Worm (Caenorhabditis elegans) whole organism, mixed stage, embryonic: ENCODE results near the gene frpr-11.

Experiments
- M03D4.4 ChIP-seq: sonication (generic microtip); optimal IDR thresholded peaks from 2 replicates; lab custom pipeline; 2017; ENCODE audit warnings: mild to moderate bottlenecking, missing genetic modification characterization, missing compliant biosample characterization
- bed-3 ChIP-seq: fragments of 200-800 bp; sonication (Bioruptor generic); optimal IDR thresholded peaks from 3 replicates; lab custom pipeline; 2018; ENCODE audit warnings: mild to moderate bottlenecking, missing genetic modification characterization, moderate library complexity, missing compliant biosample characterization
- blmp-1 ChIP-seq: fragments of 150-350 bp; optimal IDR thresholded peaks from 2 replicates; lab custom pipeline; 2014; ENCODE audit warnings: missing biosample characterization, missing genetic modification characterization
- ceh-39 ChIP-seq: fragments of 150-350 bp; optimal IDR thresholded peaks from 2 replicates; lab custom pipeline; 2014; ENCODE audit warnings: missing biosample characterization, missing genetic modification characterization
- ceh-83 ChIP-seq: fragments of 200-800 bp; sonication (Bioruptor generic); optimal IDR thresholded peaks from 2 replicates; lab custom pipeline; 2018; ENCODE audit warnings: mild to moderate bottlenecking, missing genetic modification characterization, missing compliant biosample characterization
- cnd-1 ChIP-seq: fragments of 200-800 bp; sonication (Bioruptor generic); optimal IDR thresholded peaks from 2 replicates; lab custom pipeline; 2018; ENCODE audit warnings: mild to moderate bottlenecking, missing genetic modification characterization, missing compliant biosample characterization
- drap-1 ChIP-seq: fragments of 200-800 bp; sonication (Bioruptor generic); optimal IDR thresholded peaks from 3 replicates; lab custom pipeline; 2018; ENCODE audit warnings: mild to moderate bottlenecking, missing genetic modification characterization, missing compliant biosample characterization
- elt-1 ChIP-seq: sonication (generic microtip); optimal IDR thresholded peaks from 2 replicates; lab custom pipeline; 2017; ENCODE audit warnings: missing genetic modification characterization, mild to moderate bottlenecking, missing compliant biosample characterization, antibody characterized with exemption, moderate library complexity, borderline replicate concordance; ENCODE audit not compliant: insufficient read depth
- elt-3 ChIP-seq: fragments of 150-350 bp; optimal IDR thresholded peaks from 2 replicates; lab custom pipeline; 2014; ENCODE audit warnings: missing biosample characterization, missing genetic modification characterization
- flh-1 ChIP-seq: fragments of 200-800 bp; sonication (Bioruptor generic); optimal IDR thresholded peaks from 2 replicates; lab custom pipeline; 2018; ENCODE audit warnings: mild to moderate bottlenecking, missing genetic modification characterization, moderate library complexity, missing compliant biosample characterization
- ham-2 ChIP-seq: fragments of 200-800 bp; sonication (Bioruptor generic); optimal IDR thresholded peaks from 2 replicates; lab custom pipeline; 2018; ENCODE audit warnings: mild to moderate bottlenecking, missing genetic modification characterization, missing compliant biosample characterization
- hlh-1 ChIP-seq: fragments of 150-350 bp; optimal IDR thresholded peaks from 2 replicates; lab custom pipeline; 2014; ENCODE audit warnings: missing biosample characterization, missing genetic modification reagents, missing genetic modification characterization
- lin-32 ChIP-seq: fragments of 200-800 bp; sonication (Bioruptor generic); optimal IDR thresholded peaks from 2 replicates; lab custom pipeline; 2018; ENCODE audit warnings: mild to moderate bottlenecking, missing genetic modification characterization, missing compliant biosample characterization
- lsy-2 ChIP-seq: fragments of 150-350 bp; optimal IDR thresholded peaks from 2 replicates; lab custom pipeline; 2014; ENCODE audit warnings: missing biosample characterization, missing genetic modification characterization
- mab-5 ChIP-seq: fragments of 150-350 bp; optimal IDR thresholded peaks from 2 replicates; lab custom pipeline; 2014; ENCODE audit warnings: missing biosample characterization, missing genetic modification characterization
- nhr-12 ChIP-seq: fragments of 150-350 bp; optimal IDR thresholded peaks from 2 replicates; lab custom pipeline; 2014; ENCODE audit warnings: missing biosample characterization, missing genetic modification characterization
- nhr-28 ChIP-seq: fragments of 150-350 bp; optimal IDR thresholded peaks from 2 replicates; lab custom pipeline; 2014; ENCODE audit warnings: missing biosample characterization, missing genetic modification characterization
- nhr-76 ChIP-seq: sonication (generic microtip); optimal IDR thresholded peaks from 2 replicates; lab custom pipeline; 2017; ENCODE audit warnings: missing biosample characterization, missing genetic modification characterization
- pha-4 ChIP-seq: fragments of 150-350 bp; optimal IDR thresholded peaks from 2 replicates; lab custom pipeline; 2018; ENCODE audit warnings: missing biosample characterization, missing genetic modification reagents, missing genetic modification characterization
- sem-2 ChIP-seq: fragments of 200-800 bp; sonication (Bioruptor generic); optimal IDR thresholded peaks from 2 replicates; lab custom pipeline; 2018; ENCODE audit warnings: mild to moderate bottlenecking, missing genetic modification characterization, missing compliant biosample characterization
- snpc-4 ChIP-seq: fragments of 150-350 bp; optimal IDR thresholded peaks from 2 replicates; lab custom pipeline; 2014; ENCODE audit warnings: missing biosample characterization, missing genetic modification characterization
- sptf-1 ChIP-seq: sonication (generic microtip); optimal IDR thresholded peaks from 2 replicates; lab custom pipeline; 2017; ENCODE audit warnings: mild to moderate bottlenecking, missing genetic modification characterization, moderate library complexity, missing compliant biosample characterization
- tbx-8 ChIP-seq: fragments of 200-800 bp; sonication (Bioruptor generic); optimal IDR thresholded peaks from 2 replicates; lab custom pipeline; 2018; ENCODE audit warnings: mild to moderate bottlenecking, missing genetic modification characterization, moderate library complexity, missing compliant biosample characterization
- unc-120 ChIP-seq: sonication (generic microtip); optimal IDR thresholded peaks from 2 replicates; lab custom pipeline; 2017; ENCODE audit warnings: missing genetic modification characterization, missing compliant biosample characterization; ENCODE audit not compliant: poor library complexity, severe bottlenecking
- unc-62 ChIP-seq: fragments of 150-350 bp; optimal IDR thresholded peaks from 2 replicates; lab custom pipeline; 2014; ENCODE audit warnings: missing biosample characterization, missing genetic modification reagents, missing genetic modification characterization
- zip-8 ChIP-seq: fragments of 150-350 bp; optimal IDR thresholded peaks from 2 replicates; lab custom pipeline; 2014; ENCODE audit warnings: missing biosample characterization, missing genetic modification characterization
- ztf-11 ChIP-seq: fragments of 150-350 bp; optimal IDR thresholded peaks from 2 replicates; lab custom pipeline; 2014; ENCODE audit warnings: missing biosample characterization, missing genetic modification characterization

Gene frpr-11

DNA sequence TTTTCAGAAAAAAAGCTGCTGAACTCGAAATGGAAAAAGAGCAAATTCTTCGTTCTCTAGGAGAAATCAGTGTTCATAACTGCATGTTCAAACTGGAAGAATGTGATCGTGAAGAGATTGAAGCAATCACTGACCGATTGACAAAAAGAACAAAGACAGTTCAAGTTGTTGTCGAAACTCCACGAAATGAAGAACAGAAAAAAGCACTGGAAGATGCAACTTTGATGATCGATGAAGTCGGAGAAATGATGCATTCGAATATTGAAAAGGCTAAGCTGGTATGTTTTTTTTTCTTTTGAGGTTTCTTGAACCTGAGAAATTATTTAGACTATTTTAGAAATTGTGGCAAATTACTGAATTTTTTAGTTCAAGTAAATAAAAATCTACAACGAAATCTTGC lies 31.4 kb downstream of the frpr-11 start:
- TF ChIP-seq M03D4.4 (tag; lab: Kevin White, UChicago): no peak
- no peak for TF ChIP-seq pha-4
- no peak for TF ChIP-seq flh-1
- TF ChIP-seq elt-3 (tag; lab: Kevin White, UChicago): no peak
- no peak for TF ChIP-seq ceh-83 (GFP tag; lab: Kevin White, UChicago)
- no peak for TF ChIP-seq nhr-12 (tag; lab: Kevin White, UChicago)
- TF ChIP-seq blmp-1 (tag; lab: Kevin White, UChicago): no peak
- TF ChIP-seq elt-1 (tag; lab: Kevin White, UChicago): no peak
- TF ChIP-seq mab-5 (tag; lab: Kevin White, UChicago): no peak

ce11 chrV:8938943-8939342 lies 31.9 kb downstream of the frpr-11 start:
- TF ChIP-seq pha-4: no peak
- TF ChIP-seq lin-32: no peak
- TF ChIP-seq blmp-1 (tag; lab: Kevin White, UChicago): no peak
- no peak for TF ChIP-seq M03D4.4 (tag; lab: Kevin White, UChicago)
- no peak for TF ChIP-seq nhr-12 (tag; lab: Kevin White, UChicago)
- no peak for TF ChIP-seq flh-1
- no peak for TF ChIP-seq ham-2 (GFP tag; lab: Kevin White, UChicago)
- TF ChIP-seq unc-120 (tag; lab: Kevin White, UChicago): no peak
- no peak for TF ChIP-seq snpc-4 (tag; lab: Kevin White, UChicago)
- no peak for TF ChIP-seq drap-1 (GFP tag; lab: Kevin White, UChicago)
- no peak for TF ChIP-seq unc-62 (GFP tag; lab: Kevin White, UChicago)
- no peak for TF ChIP-seq zip-8 (tag; lab: Kevin White, UChicago)
- no peak for TF ChIP-seq tbx-8 (GFP tag; lab: Kevin White, UChicago)
- TF ChIP-seq ceh-83 (GFP tag; lab: Kevin White, UChicago): no peak
- TF ChIP-seq bed-3: no peak
- no peak for TF ChIP-seq ztf-11 (tag; lab: Kevin White, UChicago)
- TF ChIP-seq nhr-28 (tag; lab: Kevin White, UChicago): no peak
- TF ChIP-seq mab-5 (tag; lab: Kevin White, UChicago): no peak
- TF ChIP-seq cnd-1 (tag; lab: Kevin White, UChicago): no peak
- TF ChIP-seq sptf-1 (tag; lab: Kevin White, UChicago): no peak

- TF ChIP-seq sem-2 (GFP tag; lab: Kevin White, UChicago): no peak
- no peak for TF ChIP-seq lin-32
- TF ChIP-seq ceh-83 (GFP tag; lab: Kevin White, UChicago): no peak
- no peak for TF ChIP-seq ztf-11 (tag; lab: Kevin White, UChicago)
- no peak for TF ChIP-seq bed-3
- no peak for TF ChIP-seq nhr-28 (tag; lab: Kevin White, UChicago)
- no peak for TF ChIP-seq drap-1 (GFP tag; lab: Kevin White, UChicago)
- no peak for TF ChIP-seq hlh-1 (tag; lab: Kevin White, UChicago)
- no peak for TF ChIP-seq ceh-39 (tag; lab: Kevin White, UChicago)
- no peak for TF ChIP-seq unc-120 (tag; lab: Kevin White, UChicago)
- TF ChIP-seq sptf-1 (tag; lab: Kevin White, UChicago): no peak
- no peak for TF ChIP-seq mab-5 (tag; lab: Kevin White, UChicago)
- no peak for TF ChIP-seq nhr-76 (tag; lab: Kevin White, UChicago)
- no peak for TF ChIP-seq M03D4.4 (tag; lab: Kevin White, UChicago)
- no peak for TF ChIP-seq snpc-4 (tag; lab: Kevin White, UChicago)
Measured at ce11 chrV:8939424-8940065, 32.5 kb downstream of the frpr-11 start.

DNA sequence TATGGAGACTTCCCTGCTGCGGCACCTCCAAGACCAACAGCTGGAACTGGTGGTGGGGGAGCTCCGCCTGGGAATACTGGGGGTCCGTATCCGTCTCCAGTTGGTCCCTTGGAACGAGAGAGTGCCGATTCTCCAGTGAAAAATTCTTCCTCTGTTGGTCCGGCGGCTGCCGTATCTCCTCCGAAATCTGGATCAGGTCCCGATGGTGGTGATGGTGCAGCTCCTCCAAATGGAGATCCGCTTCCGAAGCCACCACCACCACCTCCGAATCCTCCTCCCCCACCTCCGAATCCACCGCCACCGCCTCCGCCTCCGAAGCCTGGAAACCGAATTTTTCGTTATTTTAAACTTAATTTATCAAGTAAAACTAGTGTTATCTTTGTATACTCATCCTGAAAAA lies 33.4 kb downstream of the frpr-11 start:
- TF ChIP-seq lin-32 (no peak), pha-4 (no peak), hlh-1 (tag; lab: Kevin White, UChicago) (no peak), ceh-39 (tag; lab: Kevin White, UChicago) (no peak), zip-8 (tag; lab: Kevin White, UChicago) (no peak), bed-3 (no peak), sptf-1 (tag; lab: Kevin White, UChicago) (no peak), tbx-8 (GFP tag; lab: Kevin White, UChicago) (no peak)

ce11 chrV:8942437-8942978 lies 35.5 kb downstream of the frpr-11 start:
- TF ChIP-seq blmp-1 (tag; lab: Kevin White, UChicago): peak; percentile 75
- TF ChIP-seq lsy-2 (tag; lab: Kevin White, UChicago): no peak
- TF ChIP-seq zip-8 (tag; lab: Kevin White, UChicago): peak; percentile 55
- peak; percentile 11 for TF ChIP-seq ham-2 (GFP tag; lab: Kevin White, UChicago)
- TF ChIP-seq, all 35 proteins: peak for 3
